Worm (Caenorhabditis elegans) whole organism, L4 larva: ENCODE measurements around the gene grk-1.

ENCODE experiments used
- aly-2 ChIP-seq: sonication (generic microtip); optimal IDR thresholded peaks from 2 replicates; lab custom pipeline; 2018; ENCODE audit warnings: missing biosample characterization, missing genetic modification characterization
- ama-1 ChIP-seq: fragments of 150-350 bp; optimal IDR thresholded peaks from 2 replicates; lab custom pipeline; 2014; ENCODE audit warnings: inconsistent platforms, mixed read lengths
- ceh-28 ChIP-seq: fragments of 150-350 bp; optimal IDR thresholded peaks from 2 replicates; lab custom pipeline; 2014; ENCODE audit warnings: missing biosample characterization, missing genetic modification reagents, missing genetic modification characterization
- lin-13 ChIP-seq: fragments of 150-350 bp; optimal IDR thresholded peaks from 2 replicates; lab custom pipeline; 2014; ENCODE audit warnings: missing biosample characterization, missing genetic modification reagents, missing genetic modification characterization
- nhr-237 ChIP-seq: sonication (generic microtip); optimal IDR thresholded peaks from 2 replicates; lab custom pipeline; 2017; ENCODE audit warnings: missing biosample characterization, missing genetic modification characterization

ce11 chrX:10047325-10047724, 48.3 kb upstream of the grk-1 start, which contains the start of gene ZC374.2:
- TF ChIP-seq lin-13 = no peak
- TF ChIP-seq aly-2 (tag; lab: Kevin White, UChicago) = no peak
- TF ChIP-seq ceh-28 = no peak
- no peak for TF ChIP-seq nhr-237 (tag; lab: Kevin White, UChicago)
- TF ChIP-seq ama-1 (lab: Kevin White, UChicago) = no peak
